Fruit fly (Drosophila melanogaster) whole organism, embryonic: ENCODE data around the gene CG13114.

ENCODE experiments used
- Asciz ChIP-seq: fragments of 200-800 bp; sonication (Bioruptor generic); optimal IDR thresholded peaks from 2 replicates; lab custom pipeline; 2017; ENCODE audit warnings: missing biosample characterization, mild to moderate bottlenecking, missing genetic modification characterization, missing genetic modification reagents
- CG11504 ChIP-seq: fragments of 200-800 bp; sonication (Bioruptor generic); optimal IDR thresholded peaks from 3 replicates; lab custom pipeline; 2019; ENCODE audit warnings: missing biosample characterization, mild to moderate bottlenecking, missing genetic modification characterization, moderate library complexity
- CG11696 ChIP-seq: fragments of 200-800 bp; sonication (Bioruptor generic); IDR thresholded peaks from 2 replicates; pipeline ENCODE4 v1.3.6; 2022; ENCODE audit warnings: missing biosample characterization, missing genetic modification characterization
- CG12744 ChIP-seq: fragments of 200-800 bp; sonication (Bioruptor generic); optimal IDR thresholded peaks from 2 replicates; lab custom pipeline; 2016; ENCODE audit warnings: missing biosample characterization, missing genetic modification characterization
- CG13287 ChIP-seq: fragments of 200-800 bp; sonication (Bioruptor generic); IDR thresholded peaks from 2 replicates; pipeline ENCODE4 v1.3.6; 2022; ENCODE audit warnings: missing biosample characterization, missing genetic modification characterization; ENCODE audit not compliant: partially characterized antibody
- CG13296 ChIP-seq: fragments of 200-800 bp; sonication (Bioruptor generic); optimal IDR thresholded peaks from 3 replicates; lab custom pipeline; 2018; ENCODE audit warnings: missing biosample characterization, mild to moderate bottlenecking, missing genetic modification characterization
- CG13424 ChIP-seq: fragments of 200-800 bp; sonication (Bioruptor generic); optimal IDR thresholded peaks from 2 replicates; lab custom pipeline; 2019; ENCODE audit warnings: missing biosample characterization, mild to moderate bottlenecking, missing genetic modification characterization, moderate library complexity
- CG14965 ChIP-seq: fragments of 200-800 bp; sonication (Bioruptor generic); optimal IDR thresholded peaks from 2 replicates; lab custom pipeline; 2016; ENCODE audit warnings: missing biosample characterization, missing genetic modification characterization, borderline replicate concordance
- CG15514 ChIP-seq: fragments of 200-800 bp; sonication (Bioruptor generic); optimal IDR thresholded peaks from 3 replicates; lab custom pipeline; 2017; ENCODE audit warnings: missing biosample characterization, missing genetic modification characterization, mild to moderate bottlenecking, moderate library complexity, missing genetic modification reagents
- CG1602 ChIP-seq: fragments of 200-800 bp; sonication (Bioruptor generic); optimal IDR thresholded peaks from 3 replicates; lab custom pipeline; 2016; ENCODE audit warnings: missing biosample characterization, missing genetic modification characterization
- CG2875 ChIP-seq: fragments of 200-800 bp; sonication (Bioruptor generic); optimal IDR thresholded peaks from 2 replicates; lab custom pipeline; 2017; ENCODE audit warnings: missing biosample characterization, mild to moderate bottlenecking, missing genetic modification characterization, missing genetic modification reagents
- CG31441 ChIP-seq: fragments of 200-800 bp; sonication (Bioruptor generic); IDR thresholded peaks from 2 replicates; pipeline ENCODE4 v1.3.6; 2022; ENCODE audit warnings: missing biosample characterization, missing genetic modification characterization
- CG4328 ChIP-seq: fragments of 200-800 bp; sonication (Bioruptor generic); optimal IDR thresholded peaks from 3 replicates; lab custom pipeline; 2017; ENCODE audit warnings: missing biosample characterization, missing genetic modification reagents, missing genetic modification characterization
- CG5953 ChIP-seq: fragments of 200-800 bp; sonication (Bioruptor generic); IDR thresholded peaks from 2 replicates; pipeline ENCODE4 v1.3.6; 2022; ENCODE audit warnings: missing biosample characterization, missing genetic modification characterization
- CG6689 ChIP-seq: fragments of 200-800 bp; sonication (Bioruptor generic); IDR thresholded peaks from 2 replicates; pipeline ENCODE4 v1.3.6; 2022; ENCODE audit warnings: missing biosample characterization, missing genetic modification characterization
- CG7271 ChIP-seq: fragments of 200-800 bp; sonication (Bioruptor generic); optimal IDR thresholded peaks from 2 replicates; lab custom pipeline; 2018; ENCODE audit warnings: missing biosample characterization, mild to moderate bottlenecking, missing genetic modification characterization, moderate library complexity
- CG7928 ChIP-seq: fragments of 200-800 bp; sonication (Bioruptor generic); optimal IDR thresholded peaks from 2 replicates; lab custom pipeline; 2017; ENCODE audit warnings: missing biosample characterization, mild to moderate bottlenecking, missing genetic modification characterization
- CG8359 ChIP-seq: fragments of 200-800 bp; sonication (Bioruptor generic); optimal IDR thresholded peaks from 2 replicates; lab custom pipeline; 2017; ENCODE audit warnings: missing biosample characterization, mild to moderate bottlenecking, missing genetic modification characterization, borderline replicate concordance
- CG9215 ChIP-seq: fragments of 200-800 bp; sonication (Bioruptor generic); IDR thresholded peaks from 2 replicates; pipeline ENCODE4 v1.3.6; 2022; ENCODE audit warnings: missing biosample characterization, missing genetic modification characterization
- CG9932 ChIP-seq: fragments of 200-800 bp; sonication (Bioruptor generic); IDR thresholded peaks from 2 replicates; pipeline ENCODE4 v1.3.6; 2022; ENCODE audit warnings: missing biosample characterization, missing genetic modification characterization
- Chrac-16 ChIP-seq: fragments of 200-800 bp; sonication (Bioruptor generic); optimal IDR thresholded peaks from 3 replicates; lab custom pipeline; 2016; ENCODE audit warnings: missing biosample characterization, missing genetic modification characterization
- Doc3 ChIP-seq: fragments of 200-800 bp; sonication (Bioruptor generic); IDR thresholded peaks from 3 replicates; pipeline ENCODE4 v1.3.6; 2022; ENCODE audit warnings: missing biosample characterization, missing genetic modification characterization; ENCODE audit not compliant: partially characterized antibody
- Kr ChIP-seq: fragments of 200-800 bp; sonication (Bioruptor generic); optimal IDR thresholded peaks from 2 replicates; lab custom pipeline; 2017; ENCODE audit warnings: missing biosample characterization, mild to moderate bottlenecking, missing genetic modification characterization
- Lhr ChIP-seq: fragments of 200-800 bp; sonication (Bioruptor generic); optimal IDR thresholded peaks from 3 replicates; lab custom pipeline; 2017; ENCODE audit warnings: mild to moderate bottlenecking, missing biosample characterization, missing genetic modification reagents, missing genetic modification characterization
- MESR4 ChIP-seq: fragments of 200-800 bp; sonication (Bioruptor generic); optimal IDR thresholded peaks from 2 replicates; lab custom pipeline; 2018; ENCODE audit warnings: missing biosample characterization, mild to moderate bottlenecking, missing genetic modification characterization, moderate library complexity
- NfI ChIP-seq: fragments of 200-800 bp; sonication (Bioruptor generic); optimal IDR thresholded peaks from 3 replicates; lab custom pipeline; 2018; ENCODE audit warnings: missing biosample characterization, mild to moderate bottlenecking, missing genetic modification characterization, moderate library complexity
- Oli ChIP-seq: fragments of 200-800 bp; sonication (Bioruptor generic); optimal IDR thresholded peaks from 2 replicates; lab custom pipeline; 2018; ENCODE audit warnings: missing biosample characterization, mild to moderate bottlenecking, missing genetic modification characterization, moderate library complexity
- Spps ChIP-seq: fragments of 200-800 bp; sonication (Bioruptor generic); optimal IDR thresholded peaks from 2 replicates; lab custom pipeline; 2018; ENCODE audit warnings: missing biosample characterization, mild to moderate bottlenecking, missing genetic modification characterization
- Ssrp ChIP-seq: fragments of 200-800 bp; sonication (Bioruptor generic); optimal IDR thresholded peaks from 2 replicates; lab custom pipeline; 2018; ENCODE audit warnings: missing biosample characterization, mild to moderate bottlenecking, missing genetic modification characterization, moderate library complexity
- Taf1 ChIP-seq: fragments of 200-800 bp; sonication (Bioruptor generic); IDR thresholded peaks from 2 replicates; pipeline ENCODE4 v1.3.6; 2022; ENCODE audit warnings: missing biosample characterization, missing genetic modification characterization
- Tbp ChIP-seq: fragments of >200 bp; optimal IDR thresholded peaks from 2 replicates; lab custom pipeline; 2018; ENCODE audit warnings: missing biosample characterization, missing genetic modification characterization
- Trl ChIP-seq, 3 experiments: fragments of >200 bp in 2 of 3; fragments of 200-800 bp in 1 of 3; sonication (Bioruptor generic) in 1 of 3; optimal IDR thresholded peaks; 2 replicates in 1 of 3; 3 replicates in 2 of 3; lab custom pipeline; 2016 to 2017; ENCODE audit warnings: missing biosample characterization in 1 of 3, missing genetic modification characterization in 1 of 3
- dm ChIP-seq: fragments of 200-800 bp; sonication (Bioruptor generic); optimal IDR thresholded peaks from 3 replicates; lab custom pipeline; 2016; ENCODE audit warnings: missing biosample characterization, missing genetic modification characterization
- dysf ChIP-seq: fragments of 200-800 bp; sonication (Bioruptor generic); IDR thresholded peaks from 3 replicates; pipeline ENCODE4 v1.3.6; 2022; ENCODE audit warnings: missing biosample characterization, missing genetic modification characterization
- esg ChIP-seq: fragments of 200-800 bp; sonication (Bioruptor generic); conservative IDR thresholded peaks from 2 replicates; pipeline ENCODE4 v1.3.6; 2022; ENCODE audit warnings: missing biosample characterization, missing genetic modification characterization
- eyg ChIP-seq: fragments of 200-800 bp; sonication (Bioruptor generic); optimal IDR thresholded peaks from 3 replicates; lab custom pipeline; 2016; ENCODE audit warnings: missing biosample characterization, missing genetic modification characterization
- fu2 ChIP-seq: fragments of 200-800 bp; sonication (Bioruptor generic); optimal IDR thresholded peaks from 2 replicates; lab custom pipeline; 2016; ENCODE audit warnings: missing biosample characterization, missing genetic modification characterization
- h ChIP-seq: fragments of >200 bp; optimal IDR thresholded peaks from 2 replicates; lab custom pipeline; 2017
- kah ChIP-seq: fragments of 200-800 bp; sonication (Bioruptor generic); optimal IDR thresholded peaks from 2 replicates; lab custom pipeline; 2018; ENCODE audit warnings: missing biosample characterization, mild to moderate bottlenecking, missing genetic modification characterization
- nau ChIP-seq: fragments of 200-800 bp; sonication (Bioruptor generic); optimal IDR thresholded peaks from 3 replicates; lab custom pipeline; 2017; ENCODE audit warnings: missing biosample characterization, mild to moderate bottlenecking, missing genetic modification characterization, missing genetic modification reagents
- oc ChIP-seq: fragments of 200-800 bp; sonication (Bioruptor generic); optimal IDR thresholded peaks from 2 replicates; lab custom pipeline; 2018; ENCODE audit warnings: missing biosample characterization, mild to moderate bottlenecking, missing genetic modification characterization, moderate library complexity
- otp ChIP-seq: fragments of 200-800 bp; sonication (Bioruptor generic); IDR thresholded peaks from 3 replicates; pipeline ENCODE4, ENCODE4 v1.3.6; 2022; ENCODE audit warnings: missing biosample characterization, missing genetic modification characterization
- pho ChIP-seq: fragments of 200-800 bp; sonication (Bioruptor generic); optimal IDR thresholded peaks from 2 replicates; lab custom pipeline; 2016; ENCODE audit warnings: missing biosample characterization, missing genetic modification characterization
- phol ChIP-seq: fragments of 200-800 bp; sonication (Bioruptor generic); optimal IDR thresholded peaks from 3 replicates; lab custom pipeline; 2018; ENCODE audit warnings: missing biosample characterization, mild to moderate bottlenecking, missing genetic modification characterization, moderate library complexity
- sim ChIP-seq: fragments of 200-800 bp; sonication (Bioruptor generic); IDR thresholded peaks from 2 replicates; pipeline ENCODE4 v1.3.6; 2022; ENCODE audit warnings: missing biosample characterization, missing genetic modification characterization
- slou ChIP-seq: fragments of 200-800 bp; sonication (Bioruptor generic); optimal IDR thresholded peaks from 3 replicates; lab custom pipeline; 2016; ENCODE audit warnings: missing biosample characterization, missing genetic modification characterization
- sob ChIP-seq: fragments of 200-800 bp; sonication (Bioruptor generic); IDR thresholded peaks from 2 replicates; pipeline ENCODE4 v1.3.6; 2022; ENCODE audit warnings: missing biosample characterization, missing genetic modification characterization
- vnd ChIP-seq: fragments of 200-800 bp; sonication (Bioruptor generic); IDR thresholded peaks from 3 replicates; pipeline ENCODE4 v1.3.6; 2022; ENCODE audit warnings: missing biosample characterization, missing genetic modification characterization; ENCODE audit not compliant: partially characterized antibody
- wek ChIP-seq: fragments of 200-800 bp; sonication (Bioruptor generic); optimal IDR thresholded peaks from 3 replicates; lab custom pipeline; 2018; ENCODE audit warnings: missing biosample characterization, mild to moderate bottlenecking, missing genetic modification characterization, moderate library complexity
- zen2 ChIP-seq: fragments of 200-800 bp; sonication (Bioruptor generic); IDR thresholded peaks from 3 replicates; pipeline ENCODE4 v1.3.6; 2022; ENCODE audit warnings: missing biosample characterization, missing genetic modification characterization; ENCODE audit not compliant: partially characterized antibody

Gene CG13114

dm6 chr2L:9525719-9526118 lies 19.9 kb upstream of the CG13114 start (continued):
- peak; percentile 47 for TF ChIP-seq MESR4 (GFP tag; lab: Kevin White, UChicago)
- TF ChIP-seq CG12744 (GFP tag; lab: Kevin White, UChicago) = peak; percentile 90
- TF ChIP-seq esg (GFP tag; lab: Robert Waterston, UW) = no peak
- TF ChIP-seq dm (GFP tag; lab: Kevin White, UChicago) = peak; percentile 45
- peak; percentile 31; the same call in 1 of the 2 replicates for TF ChIP-seq CG9932 (GFP tag; lab: Robert Waterston, UW)
- TF ChIP-seq sob (GFP tag; lab: Robert Waterston, UW) = peak; percentile 92
- peak; percentile 87 for TF ChIP-seq Spps (tag; lab: Kevin White, UChicago)
- peak; percentile 96 for TF ChIP-seq Asciz (GFP tag; lab: Kevin White, UChicago)
- TF ChIP-seq Trl (optimal IDR thresholded peaks at IDR 0.05; lab: Kevin White, UChicago) = no peak
- TF ChIP-seq Trl (GFP tag; optimal IDR thresholded peaks at IDR 0.05; lab: Kevin White, UChicago) = peak; percentile 97
- TF ChIP-seq CG2875 = peak; percentile 96
- TF ChIP-seq Chrac-16 (GFP tag; lab: Kevin White, UChicago) = peak; percentile 21
- TF ChIP-seq slou (GFP tag; lab: Kevin White, UChicago) = peak; percentile 46
- TF ChIP-seq CG31441 (GFP tag; lab: Robert Waterston, UW) = peak; percentile 84
- no peak for TF ChIP-seq Doc3
- TF ChIP-seq CG13424 (tag; lab: Kevin White, UChicago) = peak; percentile 83
- TF ChIP-seq NfI (GFP tag; lab: Kevin White, UChicago) = peak; percentile 74
- TF ChIP-seq Oli = peak; percentile 30
- peak; percentile 82 for TF ChIP-seq Kr (GFP tag; lab: Kevin White, UChicago)
- TF ChIP-seq pho (GFP tag; lab: Kevin White, UChicago) = peak; percentile 78
- TF ChIP-seq phol = peak; percentile 7
- TF ChIP-seq Tbp = no peak
- TF ChIP-seq CG6689 = peak; percentile 72
- peak; percentile 84 for TF ChIP-seq sim (GFP tag; lab: Robert Waterston, UW)
- TF ChIP-seq CG7271 (tag; lab: Kevin White, UChicago) = peak; percentile 85
- TF ChIP-seq CG13287 = no peak
- TF ChIP-seq CG8359 = peak; percentile 77
- peak; percentile 95 for TF ChIP-seq wek (GFP tag; lab: Kevin White, UChicago)
- peak; percentile 95 for TF ChIP-seq nau (GFP tag; lab: Kevin White, UChicago)
- peak; percentile 94 for TF ChIP-seq CG4328
- peak; percentile 93 for TF ChIP-seq otp (GFP tag; lab: Robert Waterston, UW)
- TF ChIP-seq CG15514 (GFP tag; lab: Kevin White, UChicago) = peak; percentile 88
- TF ChIP-seq h (lab: Kevin White, UChicago) = no peak
- TF ChIP-seq CG14965 (GFP tag; lab: Kevin White, UChicago) = peak; percentile 78
- TF ChIP-seq Ssrp (tag; lab: Kevin White, UChicago) = peak; percentile 12
- peak; percentile 73; the same call in 2 of the 3 replicates for TF ChIP-seq dysf (GFP tag; lab: Robert Waterston, UW)
- peak; percentile 91 for TF ChIP-seq eyg (GFP tag; lab: Kevin White, UChicago)
- peak; percentile 53 for TF ChIP-seq fu2 (GFP tag; lab: Kevin White, UChicago)
- TF ChIP-seq CG11504 (tag; lab: Kevin White, UChicago) = peak; percentile 36
- peak; percentile 75 for TF ChIP-seq kah
- TF ChIP-seq oc (tag; lab: Kevin White, UChicago) = peak; percentile 90
- TF ChIP-seq CG11696 (GFP tag; lab: Robert Waterston, UW) = peak; percentile 77
- peak; percentile 64 for TF ChIP-seq CG7928 (GFP tag; lab: Kevin White, UChicago)
- TF ChIP-seq zen2 = no peak
- peak; percentile 73 for TF ChIP-seq CG5953 (GFP tag; lab: Robert Waterston, UW)
- peak; percentile 91 for TF ChIP-seq Lhr (GFP tag; lab: Kevin White, UChicago)
- TF ChIP-seq CG9215 (GFP tag; lab: Robert Waterston, UW) = no peak
- peak; percentile 64 for TF ChIP-seq CG1602 (GFP tag; lab: Kevin White, UChicago)
- 0 out of 2 replicates have a peak, but pooled peaks have one; percentile 31 for TF ChIP-seq Taf1 (GFP tag; lab: Robert Waterston, UW)
- no peak for TF ChIP-seq vnd (GFP tag; lab: Robert Waterston, UW)
- peak; percentile 96 for TF ChIP-seq CG13296
